Worm (Caenorhabditis elegans) whole organism, L4 larva: ENCODE measurements around the gene pars-1.

Experiments
- T26A8.4 ChIP-seq: fragments of 200-800 bp; sonication (Bioruptor generic); IDR thresholded peaks from 2 replicates; pipeline ENCODE4 v1.3.6; 2022; ENCODE audit warnings: missing genetic modification characterization, missing compliant biosample characterization
- aha-1 ChIP-seq: fragments of 150-350 bp; peaks from one replicate; lab custom pipeline; 2014; ENCODE audit warnings: missing biosample characterization, missing genetic modification characterization
- arid-1 ChIP-seq: fragments of 200-800 bp; sonication (Bioruptor generic); conservative IDR thresholded peaks from 2 replicates; pipeline ENCODE4 v1.3.6; 2022; ENCODE audit warnings: missing genetic modification reagents, missing genetic modification characterization, missing compliant biosample characterization
- ceh-62 ChIP-seq: sonication (generic microtip); optimal IDR thresholded peaks from 2 replicates; lab custom pipeline; 2017; ENCODE audit warnings: missing biosample characterization, missing genetic modification characterization
- cey-2 ChIP-seq: sonication (generic microtip); optimal IDR thresholded peaks from 3 replicates; lab custom pipeline; 2017; ENCODE audit warnings: missing genetic modification characterization, mild to moderate bottlenecking, missing compliant biosample characterization, antibody characterized with exemption, borderline replicate concordance; ENCODE audit not compliant: insufficient read depth
- daf-12 ChIP-seq: fragments of 150-350 bp; optimal IDR thresholded peaks from 2 replicates; lab custom pipeline; 2014; ENCODE audit warnings: missing biosample characterization, missing genetic modification reagents, missing genetic modification characterization
- dmd-6 ChIP-seq: fragments of 200-800 bp; sonication (Bioruptor generic); IDR thresholded peaks from 2 replicates; pipeline ENCODE4 v1.3.6; 2022; ENCODE audit warnings: missing genetic modification reagents, missing genetic modification characterization, missing compliant biosample characterization
- dpl-1 ChIP-seq: fragments of 150-350 bp; optimal IDR thresholded peaks from 2 replicates; lab custom pipeline; 2014; ENCODE audit warnings: missing biosample characterization, missing genetic modification reagents, missing genetic modification characterization
- dve-1 ChIP-seq: sonication (generic microtip); optimal IDR thresholded peaks from 2 replicates; lab custom pipeline; 2017; ENCODE audit warnings: antibody characterized with exemption, mild to moderate bottlenecking, missing genetic modification characterization, missing compliant biosample characterization; ENCODE audit not compliant: insufficient read depth
- egl-43 ChIP-seq: fragments of 200-800 bp; sonication (Bioruptor generic); IDR thresholded peaks from 2 replicates; pipeline ENCODE4 v1.3.6; 2022; ENCODE audit warnings: missing genetic modification reagents, missing genetic modification characterization, missing compliant biosample characterization
- fkh-10 ChIP-seq: fragments of 150-350 bp; optimal IDR thresholded peaks from 2 replicates; lab custom pipeline; 2014; ENCODE audit warnings: missing biosample characterization, missing genetic modification reagents, missing genetic modification characterization
- fos-1 ChIP-seq: fragments of 150-350 bp; optimal IDR thresholded peaks from 2 replicates; lab custom pipeline; 2014; ENCODE audit warnings: missing biosample characterization, missing genetic modification characterization
- gei-8 ChIP-seq: fragments of 200-800 bp; sonication (Bioruptor generic); optimal IDR thresholded peaks from 2 replicates; lab custom pipeline; 2018; ENCODE audit warnings: mild to moderate bottlenecking, missing genetic modification characterization, missing compliant biosample characterization
- hlh-11 ChIP-seq: fragments of 200-800 bp; sonication (Bioruptor generic); optimal IDR thresholded peaks from 2 replicates; lab custom pipeline; 2018; ENCODE audit warnings: mild to moderate bottlenecking, missing genetic modification characterization, missing compliant biosample characterization
- hlh-30 ChIP-seq: sonication (generic microtip); optimal IDR thresholded peaks from 2 replicates; lab custom pipeline; 2017; ENCODE audit warnings: antibody characterized with exemption, mild to moderate bottlenecking, missing genetic modification characterization, missing compliant biosample characterization; ENCODE audit not compliant: insufficient read depth
- lin-15B ChIP-seq: fragments of 150-350 bp; sonication (generic microtip); optimal IDR thresholded peaks from 3 replicates; lab custom pipeline; 2014; ENCODE audit warnings: missing biosample characterization, missing genetic modification characterization
- lin-29 ChIP-seq: fragments of 200-800 bp; sonication (Bioruptor generic); IDR thresholded peaks from 2 replicates; pipeline ENCODE4 v1.3.6; 2022; ENCODE audit warnings: missing genetic modification reagents, missing genetic modification characterization, missing compliant biosample characterization
- lin-38 ChIP-seq: fragments of 200-800 bp; sonication (Bioruptor generic); IDR thresholded peaks from 2 replicates; pipeline ENCODE4 v1.3.6; 2022; ENCODE audit warnings: missing genetic modification reagents, missing genetic modification characterization, missing compliant biosample characterization
- lir-3 ChIP-seq: sonication (generic microtip); optimal IDR thresholded peaks from 2 replicates; lab custom pipeline; 2016; ENCODE audit warnings: mild to moderate bottlenecking, missing genetic modification characterization, missing compliant biosample characterization
- lsy-2 ChIP-seq, 2 experiments: fragments of 150-350 bp in 1 of 2; sonication (generic microtip) in 1 of 2; optimal IDR thresholded peaks; 2 replicates each; lab custom pipeline; 2014 to 2017; ENCODE audit warnings: missing biosample characterization in 2 of 2, missing genetic modification characterization in 2 of 2
- mdl-1 ChIP-seq, 2 experiments: fragments of 150-350 bp in 1 of 2; sonication (generic microtip) in 1 of 2; optimal IDR thresholded peaks; 2 replicates each; lab custom pipeline; 2014 to 2017; ENCODE audit warnings: missing biosample characterization in 2 of 2, missing genetic modification characterization in 2 of 2
- mep-1 ChIP-seq: fragments of 150-350 bp; sonication (generic microtip); optimal IDR thresholded peaks from 3 replicates; lab custom pipeline; 2014; ENCODE audit warnings: missing biosample characterization, missing genetic modification characterization
- mxl-3 ChIP-seq: fragments of 200-800 bp; sonication (Bioruptor generic); optimal IDR thresholded peaks from 2 replicates; lab custom pipeline; 2018; ENCODE audit warnings: mild to moderate bottlenecking, missing genetic modification characterization, missing compliant biosample characterization
- nhr-10 ChIP-seq: fragments of 150-350 bp; optimal IDR thresholded peaks from 2 replicates; lab custom pipeline; 2014; ENCODE audit warnings: missing biosample characterization, missing genetic modification characterization
- nhr-25 ChIP-seq: sonication (generic microtip); optimal IDR thresholded peaks from 2 replicates; lab custom pipeline; 2017; ENCODE audit warnings: missing genetic modification characterization, mild to moderate bottlenecking, missing compliant biosample characterization, antibody characterized with exemption, moderate library complexity, borderline replicate concordance; ENCODE audit not compliant: insufficient read depth
- nhr-28 ChIP-seq: fragments of 150-350 bp; optimal IDR thresholded peaks from 2 replicates; lab custom pipeline; 2014; ENCODE audit warnings: missing biosample characterization, missing genetic modification characterization
- nhr-77 ChIP-seq: fragments of 150-350 bp; optimal IDR thresholded peaks from 2 replicates; lab custom pipeline; 2014; ENCODE audit warnings: missing biosample characterization, missing genetic modification characterization
- pqm-1 ChIP-seq: sonication (generic microtip); optimal IDR thresholded peaks from 2 replicates; lab custom pipeline; 2017; ENCODE audit warnings: missing biosample characterization, missing genetic modification characterization
- set-16 ChIP-seq: fragments of 200-800 bp; sonication (Bioruptor generic); IDR thresholded peaks from 2 replicates; pipeline ENCODE4 v1.3.6; 2022; ENCODE audit warnings: missing genetic modification reagents, missing genetic modification characterization, missing compliant biosample characterization
- snpc-1.2 ChIP-seq: fragments of 200-800 bp; sonication (Bioruptor generic); IDR thresholded peaks from 2 replicates; pipeline ENCODE4 v1.3.6; 2022; ENCODE audit warnings: missing genetic modification reagents, missing genetic modification characterization, missing compliant biosample characterization
- spr-1 ChIP-seq: sonication (generic microtip); optimal IDR thresholded peaks from 2 replicates; lab custom pipeline; 2016; ENCODE audit warnings: mild to moderate bottlenecking, missing genetic modification characterization, missing compliant biosample characterization
- tra-1 ChIP-seq: fragments of 200-800 bp; sonication (Bioruptor generic); IDR thresholded peaks from 2 replicates; pipeline ENCODE4 v1.3.6; 2022; ENCODE audit warnings: missing genetic modification reagents, missing genetic modification characterization, missing compliant biosample characterization
- unc-130 ChIP-seq: sonication (generic microtip); optimal IDR thresholded peaks from 2 replicates; lab custom pipeline; 2016; ENCODE audit warnings: missing genetic modification reagents, missing genetic modification characterization, missing compliant biosample characterization
- unc-39 ChIP-seq: sonication (generic microtip); optimal IDR thresholded peaks from 2 replicates; lab custom pipeline; 2017; ENCODE audit warnings: missing biosample characterization, missing genetic modification characterization
- unc-62 ChIP-seq, 3 experiments: fragments of 150-350 bp in 1 of 3; sonication (generic microtip); optimal IDR thresholded peaks in 2 of 3; peaks in 1 of 3; 1 replicate in 1 of 3; 2 replicates in 2 of 3; lab custom pipeline; 2014 to 2017; ENCODE audit warnings: missing biosample characterization in 3 of 3, missing genetic modification characterization in 3 of 3, missing genetic modification reagents in 3 of 3, missing genotype in 1 of 3
- zfp-2 ChIP-seq: sonication (generic microtip); optimal IDR thresholded peaks from 2 replicates; lab custom pipeline; 2016; ENCODE audit warnings: mild to moderate bottlenecking, missing genetic modification characterization, missing compliant biosample characterization
- zfp-3 ChIP-seq: fragments of 200-800 bp; sonication (Bioruptor generic); conservative IDR thresholded peaks from 2 replicates; pipeline ENCODE4 v1.3.6; 2022; ENCODE audit warnings: missing genetic modification reagents, missing genetic modification characterization, missing compliant biosample characterization
- zip-2 ChIP-seq: fragments of 150-350 bp; optimal IDR thresholded peaks from 2 replicates; lab custom pipeline; 2014; ENCODE audit warnings: missing biosample characterization, missing genetic modification characterization

pars-1 gene

ce11 chrIII:7198838-7199237 lies 40.0 kb upstream of the pars-1 start, which contains the start of gene pfd-5 (continued):
- peak; percentile 53 for TF ChIP-seq lin-38 (GFP tag; lab: Robert Waterston, UW)
- TF ChIP-seq pqm-1 (tag; lab: Kevin White, UChicago) = no peak
- no peak for TF ChIP-seq lir-3 (tag; lab: Kevin White, UChicago)
- peak; percentile 36 for TF ChIP-seq hlh-30 (tag; lab: Kevin White, UChicago)
- TF ChIP-seq snpc-1.2 (GFP tag; lab: Robert Waterston, UW) = no peak
- TF ChIP-seq daf-12 = no peak
- no peak for TF ChIP-seq dmd-6 (GFP tag; lab: Robert Waterston, UW)
- TF ChIP-seq mep-1 (tag; lab: Kevin White, UChicago) = peak; percentile 41
- no peak for TF ChIP-seq zip-2 (tag; lab: Kevin White, UChicago)
- no peak for TF ChIP-seq egl-43 (GFP tag; lab: Robert Waterston, UW)

DNA sequence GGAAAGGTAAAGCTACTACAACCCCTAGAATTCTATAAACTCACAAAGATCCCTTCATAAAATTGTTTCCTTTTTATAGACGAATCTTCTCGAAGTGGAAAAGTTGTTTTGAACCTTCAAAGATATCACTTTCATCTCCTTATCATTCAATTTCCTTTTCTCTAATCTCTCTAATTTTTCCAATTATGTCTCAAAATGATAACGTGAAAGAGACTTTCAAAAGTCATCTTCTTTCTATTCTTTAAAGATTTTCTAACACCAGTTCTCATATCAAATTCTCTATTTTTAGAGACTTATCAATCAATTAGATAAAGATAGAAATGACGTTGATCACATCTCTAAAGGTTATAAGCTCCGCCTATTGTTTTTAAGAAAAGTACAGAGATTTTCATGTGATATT lies 39.4 kb upstream of the pars-1 start:
- TF ChIP-seq unc-130 (GFP tag; lab: Kevin White, UChicago) = no peak
- TF ChIP-seq ceh-62 (tag; lab: Kevin White, UChicago) = no peak
- TF ChIP-seq lin-15B = no peak
- peak; percentile 17 for TF ChIP-seq dve-1 (tag; lab: Kevin White, UChicago)
- peak; percentile 17 for TF ChIP-seq cey-2
- TF ChIP-seq mep-1 (tag; lab: Kevin White, UChicago) = peak; percentile 25

DNA sequence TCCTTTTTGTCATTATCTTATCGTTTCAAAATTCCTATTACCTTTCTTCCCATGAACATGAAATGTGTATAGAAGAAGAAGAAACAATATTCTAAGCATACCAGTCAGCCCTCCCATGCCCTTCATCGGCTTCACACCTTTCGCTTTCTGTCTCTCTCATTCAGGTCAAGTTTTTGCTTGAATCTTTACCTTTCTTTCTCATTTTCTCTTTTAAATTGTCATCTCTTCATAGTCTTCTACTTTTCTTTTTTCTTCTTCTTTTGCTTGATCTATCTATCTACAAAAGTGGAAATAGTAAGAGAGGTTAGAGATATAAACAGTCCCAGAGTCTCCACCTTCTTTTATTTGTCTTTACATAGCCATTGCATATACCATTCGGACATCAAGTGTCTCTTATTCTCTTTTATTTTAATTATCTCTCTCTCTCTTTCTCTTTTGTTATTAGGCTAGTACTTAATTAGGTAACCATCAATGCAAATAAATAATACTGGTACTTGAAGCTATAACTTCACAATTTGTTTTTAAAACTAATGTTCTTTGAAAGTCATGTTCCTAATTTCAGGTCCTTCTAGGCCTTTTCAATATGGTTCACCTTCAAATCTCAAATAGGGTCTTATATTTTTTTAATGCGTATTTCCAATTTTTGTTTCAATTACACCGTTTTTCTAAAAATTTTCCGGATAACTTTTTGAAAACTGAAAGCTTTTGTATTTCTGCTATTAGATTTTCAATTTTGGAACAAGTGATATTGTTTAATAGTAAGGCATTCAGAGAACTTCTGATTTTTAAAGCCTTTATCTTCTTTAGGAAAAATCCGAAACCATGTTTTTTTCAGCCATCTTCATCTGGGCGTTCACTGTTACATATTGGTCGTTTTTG lies 37.2 kb upstream of the pars-1 start, which contains the start of gene dpy-31:
TSS of gene dpy-31 (plus strand) at position 829 of the 879 bp plus-strand sequence.
- TF ChIP-seq unc-62 (GFP tag; optimal IDR thresholded peaks at IDR 0.05 in 1 of 2; lab: Kevin White, UChicago) = peak in 1 of 2 experiments; percentile 95
- TF ChIP-seq unc-62 (tag; optimal IDR thresholded peaks at IDR 0.05; lab: Kevin White, UChicago) = no peak
- no peak for TF ChIP-seq lir-3 (tag; lab: Kevin White, UChicago)
- peak; percentile 6 for TF ChIP-seq nhr-10 (tag; lab: Kevin White, UChicago)
- peak; percentile 40 for TF ChIP-seq dve-1 (tag; lab: Kevin White, UChicago)
- no peak for TF ChIP-seq T26A8.4
- peak in 1 of 2 experiments; percentile 15 for TF ChIP-seq mdl-1 (tag; optimal IDR thresholded peaks at IDR 0.05; lab: Kevin White, UChicago)
- no peak for TF ChIP-seq ceh-62 (tag; lab: Kevin White, UChicago)
- TF ChIP-seq nhr-77 (tag; lab: Kevin White, UChicago) = peak; percentile 12
- TF ChIP-seq nhr-28 (tag; lab: Kevin White, UChicago) = peak; percentile 21
- peak; percentile 34 for TF ChIP-seq cey-2
- no peak for TF ChIP-seq zfp-3 (GFP tag; lab: Robert Waterston, UW)
- peak; percentile 58 for TF ChIP-seq mep-1 (tag; lab: Kevin White, UChicago)
- TF ChIP-seq hlh-11 (tag; lab: Kevin White, UChicago) = peak; percentile 13
- TF ChIP-seq spr-1 (tag; lab: Kevin White, UChicago) = no peak
- TF ChIP-seq nhr-25 (tag; lab: Kevin White, UChicago) = peak; percentile 64
- no peak for TF ChIP-seq set-16 (GFP tag; lab: Robert Waterston, UW)
- TF ChIP-seq lsy-2 (tag; optimal IDR thresholded peaks at IDR 0.05; lab: Kevin White, UChicago) = peak in 1 of 2 experiments; percentile 44
- TF ChIP-seq, all 104 proteins: peak for 11

- no peak for TF ChIP-seq gei-8 (GFP tag; lab: Kevin White, UChicago)
- TF ChIP-seq arid-1 = no peak
- TF ChIP-seq cey-2 = peak; percentile 73
- no peak for TF ChIP-seq zfp-2 (tag; lab: Kevin White, UChicago)
- 0 out of 2 replicates have a peak, but pooled peaks have one; percentile 37 for TF ChIP-seq tra-1 (GFP tag; lab: Robert Waterston, UW)
- peak in 1 of 2 experiments; percentile 49 for TF ChIP-seq lsy-2 (tag; optimal IDR thresholded peaks at IDR 0.05; lab: Kevin White, UChicago)
- peak; percentile 37 for TF ChIP-seq mxl-3
- peak; percentile 7 for TF ChIP-seq dpl-1 (GFP tag; lab: Kevin White, UChicago)
- TF ChIP-seq fkh-10 (GFP tag; lab: Kevin White, UChicago) = no peak
- TF ChIP-seq daf-12 = no peak
- peak; percentile 95 for TF ChIP-seq aha-1 (tag; lab: Kevin White, UChicago)
- peak; percentile 17 for TF ChIP-seq hlh-30 (tag; lab: Kevin White, UChicago)
- no peak for TF ChIP-seq unc-39
- TF ChIP-seq fos-1 (tag; lab: Kevin White, UChicago) = no peak
- TF ChIP-seq lin-29 = no peak
- no peak for TF ChIP-seq pqm-1 (tag; lab: Kevin White, UChicago)
- TF ChIP-seq nhr-28 (tag; lab: Kevin White, UChicago) = peak; percentile 66
- TF ChIP-seq hlh-11 (tag; lab: Kevin White, UChicago) = peak; percentile 35
- peak in 1 of 2 experiments; percentile 50 for TF ChIP-seq mdl-1 (tag; optimal IDR thresholded peaks at IDR 0.05; lab: Kevin White, UChicago)
These were observed 35.6 kb upstream of the pars-1 start for ce11 chrIII:7203130-7203775.
